Worm (Caenorhabditis elegans) whole organism, young adult: ENCODE measurements around the gene T10D4.6.
A peak's percentile ranks its signal among the peaks of the same experiment; 100 is the strongest.

Experiments
- B0336.3 ChIP-seq: fragments of 200-800 bp; sonication (Bioruptor generic); IDR thresholded peaks from 2 replicates; pipeline ENCODE4 v1.3.6; 2022; ENCODE audit warnings: missing genetic modification characterization, missing compliant biosample characterization
- D2030.7 ChIP-seq: fragments of 200-800 bp; sonication (Bioruptor generic); IDR thresholded peaks from 2 replicates; pipeline ENCODE4 v1.3.6; 2022; ENCODE audit warnings: missing genetic modification reagents, missing genetic modification characterization, missing compliant biosample characterization
- F22D6.2 ChIP-seq: sonication (generic microtip); optimal IDR thresholded peaks from 2 replicates; lab custom pipeline; 2016; ENCODE audit warnings: mild to moderate bottlenecking, missing genetic modification characterization, missing compliant biosample characterization
- F23B12.7 ChIP-seq: sonication (generic microtip); optimal IDR thresholded peaks from 2 replicates; lab custom pipeline; 2017; ENCODE audit warnings: missing genetic modification characterization, mild to moderate bottlenecking, missing compliant biosample characterization, antibody characterized with exemption, moderate library complexity; ENCODE audit not compliant: insufficient read depth
- F33H1.4 ChIP-seq: fragments of 200-800 bp; sonication (Bioruptor generic); IDR thresholded peaks from 2 replicates; pipeline ENCODE4 v1.3.6; 2022; ENCODE audit warnings: missing genetic modification reagents, missing genetic modification characterization, missing compliant biosample characterization
- F52B5.7 ChIP-seq: sonication (generic microtip); optimal IDR thresholded peaks from 2 replicates; lab custom pipeline; 2016; ENCODE audit warnings: mild to moderate bottlenecking, missing genetic modification characterization, missing compliant biosample characterization
- F57C9.4 ChIP-seq: sonication (generic microtip); optimal IDR thresholded peaks from 2 replicates; lab custom pipeline; 2017; ENCODE audit warnings: mild to moderate bottlenecking, missing genetic modification characterization, missing compliant biosample characterization
- ZK185.1 ChIP-seq: sonication (generic microtip); optimal IDR thresholded peaks from 2 replicates; lab custom pipeline; 2016; ENCODE audit warnings: mild to moderate bottlenecking, missing genetic modification characterization, missing compliant biosample characterization; ENCODE audit not compliant: poor library complexity, severe bottlenecking
- ama-1 ChIP-seq, 3 experiments: fragments of 150-350 bp in 1 of 3; sonication (generic microtip) in 2 of 3; optimal IDR thresholded peaks; 2 replicates each; lab custom pipeline; 2014 to 2018; ENCODE audit warnings: missing biosample characterization in 2 of 3, missing genetic modification characterization in 2 of 3, missing genetic modification reagents in 2 of 3
- aptf-2 ChIP-seq: fragments of 200-800 bp; sonication (Bioruptor generic); conservative IDR thresholded peaks from 2 replicates; pipeline ENCODE4 v1.3.6; 2022; ENCODE audit warnings: missing genetic modification reagents, missing genetic modification characterization, missing compliant biosample characterization
- aptf-3 ChIP-seq: fragments of 200-800 bp; sonication (Bioruptor generic); IDR thresholded peaks from 2 replicates; pipeline ENCODE4 v1.3.6; 2022; ENCODE audit warnings: missing genetic modification characterization, missing compliant biosample characterization
- atf-7 ChIP-seq: sonication (generic microtip); optimal IDR thresholded peaks from 2 replicates; lab custom pipeline; 2017; ENCODE audit warnings: mild to moderate bottlenecking, missing genetic modification characterization, missing compliant biosample characterization
- athp-1 ChIP-seq: sonication (generic microtip); optimal IDR thresholded peaks from 2 replicates; lab custom pipeline; 2017; ENCODE audit warnings: mild to moderate bottlenecking, missing genetic modification characterization, missing compliant biosample characterization
- attf-5 ChIP-seq: fragments of 200-800 bp; sonication (Bioruptor generic); optimal IDR thresholded peaks from 2 replicates; lab custom pipeline; 2018; ENCODE audit warnings: mild to moderate bottlenecking, missing genetic modification characterization, missing compliant biosample characterization
- cebp-1 ChIP-seq, 2 experiments: fragments of 200-800 bp in 1 of 2; sonication (Bioruptor generic) in 1 of 2; sonication (generic microtip) in 1 of 2; IDR thresholded peaks in 1 of 2; optimal IDR thresholded peaks in 1 of 2; 2 replicates each; pipeline versions ENCODE4 v1.3.6 to Lab custom; 2017 to 2022; ENCODE audit warnings: missing compliant biosample characterization in 2 of 2, missing genetic modification characterization in 2 of 2, mild to moderate bottlenecking in 1 of 2, missing genetic modification reagents in 1 of 2, moderate library complexity in 1 of 2
- cebp-2 ChIP-seq: fragments of 200-800 bp; sonication (Bioruptor generic); IDR thresholded peaks from 2 replicates; pipeline ENCODE4 v1.3.6; 2022; ENCODE audit warnings: missing genetic modification characterization, missing compliant biosample characterization
- ceh-58 ChIP-seq: fragments of 200-800 bp; sonication (Bioruptor generic); IDR thresholded peaks from 2 replicates; pipeline ENCODE4 v1.3.6; 2022; ENCODE audit warnings: missing genetic modification characterization, missing compliant biosample characterization
- ceh-79 ChIP-seq: sonication (generic microtip); optimal IDR thresholded peaks from 2 replicates; lab custom pipeline; 2017; ENCODE audit warnings: mild to moderate bottlenecking, missing genetic modification characterization, missing compliant biosample characterization
- dpl-1 ChIP-seq: fragments of 150-350 bp; optimal IDR thresholded peaks from 2 replicates; lab custom pipeline; 2014; ENCODE audit warnings: missing biosample characterization, missing genetic modification reagents, missing genetic modification characterization
- ets-4 ChIP-seq: fragments of 200-800 bp; sonication (Bioruptor generic); optimal IDR thresholded peaks from 2 replicates; lab custom pipeline; 2018; ENCODE audit warnings: mild to moderate bottlenecking, missing genetic modification characterization, missing compliant biosample characterization
- him-1 ChIP-seq: sonication (generic microtip); optimal IDR thresholded peaks from 2 replicates; lab custom pipeline; 2016; ENCODE audit warnings: missing genotype, missing genetic modification reagents, missing genetic modification characterization, missing compliant biosample characterization
- hmg-1.2 ChIP-seq: fragments of 200-800 bp; sonication (Bioruptor generic); IDR thresholded peaks from 2 replicates; pipeline ENCODE4 v1.3.6; 2022; ENCODE audit warnings: missing genetic modification reagents, missing genetic modification characterization, missing compliant biosample characterization
- lag-1 ChIP-seq: fragments of 200-800 bp; sonication (Bioruptor generic); IDR thresholded peaks from 2 replicates; pipeline ENCODE4 v1.3.6; 2022; ENCODE audit warnings: missing genetic modification reagents, missing genetic modification characterization, missing compliant biosample characterization
- madf-3 ChIP-seq: fragments of 200-800 bp; sonication (Bioruptor generic); IDR thresholded peaks from 2 replicates; pipeline ENCODE4 v1.3.6; 2022; ENCODE audit warnings: missing genetic modification reagents, missing genetic modification characterization, missing compliant biosample characterization
- madf-6 ChIP-seq: fragments of 200-800 bp; sonication (Bioruptor generic); IDR thresholded peaks from 2 replicates; pipeline ENCODE4 v1.3.6; 2022; ENCODE audit warnings: missing genetic modification reagents, missing genetic modification characterization, missing compliant biosample characterization
- mcd-1 ChIP-seq: fragments of 200-800 bp; sonication (Bioruptor generic); IDR thresholded peaks from 2 replicates; pipeline ENCODE4 v1.3.6; 2022; ENCODE audit warnings: missing genetic modification reagents, missing genetic modification characterization, missing compliant biosample characterization
- nfya-2 ChIP-seq: fragments of 200-800 bp; sonication (Bioruptor generic); IDR thresholded peaks from 2 replicates; pipeline ENCODE4 v1.3.6; 2022; ENCODE audit warnings: missing genetic modification reagents, missing genetic modification characterization, missing compliant biosample characterization
- nhr-120 ChIP-seq: fragments of 200-800 bp; sonication (Bioruptor generic); IDR thresholded peaks from 2 replicates; pipeline ENCODE4 v1.3.6; 2022; ENCODE audit warnings: missing genetic modification characterization, missing compliant biosample characterization
- nhr-179 ChIP-seq: sonication (generic microtip); optimal IDR thresholded peaks from 2 replicates; lab custom pipeline; 2016; ENCODE audit warnings: mild to moderate bottlenecking, missing genetic modification characterization, missing compliant biosample characterization
- rpc-1 ChIP-seq, 2 experiments: fragments of 150-350 bp in 1 of 2; sonication (generic microtip) in 1 of 2; optimal IDR thresholded peaks; 2 replicates each; lab custom pipeline; 2014 to 2018; ENCODE audit warnings: missing biosample characterization in 1 of 2, missing genetic modification characterization in 1 of 2, missing genetic modification reagents in 1 of 2, missing genotype in 1 of 2
- somi-1 ChIP-seq: fragments of 200-800 bp; sonication (Bioruptor generic); optimal IDR thresholded peaks from 2 replicates; lab custom pipeline; 2018; ENCODE audit warnings: mild to moderate bottlenecking, missing genetic modification characterization, missing compliant biosample characterization
- tbp1 ChIP-seq: fragments of 200-800 bp; sonication (Bioruptor generic); optimal IDR thresholded peaks from 2 replicates; lab custom pipeline; 2018; ENCODE audit warnings: mild to moderate bottlenecking, missing genetic modification characterization, missing compliant biosample characterization
- tlf-1 ChIP-seq: fragments of 200-800 bp; sonication (Bioruptor generic); optimal IDR thresholded peaks from 2 replicates; lab custom pipeline; 2018; ENCODE audit warnings: mild to moderate bottlenecking, missing genetic modification characterization, missing compliant biosample characterization
- unc-62 ChIP-seq: fragments of 150-350 bp; optimal IDR thresholded peaks from 2 replicates; lab custom pipeline; 2014; ENCODE audit warnings: missing biosample characterization, missing genetic modification reagents, missing genetic modification characterization
- zfh-2 ChIP-seq: fragments of 200-800 bp; sonication (Bioruptor generic); conservative IDR thresholded peaks from 2 replicates; pipeline ENCODE4 v1.3.6; 2022; ENCODE audit warnings: missing genetic modification reagents, missing genetic modification characterization, missing compliant biosample characterization
- ztf-25 ChIP-seq: fragments of 200-800 bp; sonication (Bioruptor generic); IDR thresholded peaks from 2 replicates; pipeline ENCODE4 v1.3.6; 2022; ENCODE audit warnings: missing genetic modification reagents, missing genetic modification characterization, missing compliant biosample characterization
- ztf-28 ChIP-seq: fragments of 200-800 bp; sonication (Bioruptor generic); IDR thresholded peaks from 2 replicates; pipeline ENCODE4 v1.3.6; 2022; ENCODE audit warnings: missing genetic modification reagents, missing genetic modification characterization, missing compliant biosample characterization
- ztf-3 ChIP-seq: fragments of 200-800 bp; sonication (Bioruptor generic); optimal IDR thresholded peaks from 2 replicates; lab custom pipeline; 2018; ENCODE audit warnings: mild to moderate bottlenecking, missing genetic modification characterization, missing compliant biosample characterization

Gene T10D4.6

ce11 chrII:3078496-3078895 is 40.6 kb upstream of the T10D4.6 start, which contains the start of gene copb-1:
TSS of gene copb-1 (plus strand) at chrII:3078796.
- no peak for TF ChIP-seq madf-6 (GFP tag; lab: Robert Waterston, UW)
- no peak for TF ChIP-seq F57C9.4
- TF ChIP-seq nfya-2 (GFP tag; lab: Robert Waterston, UW), result no peak
- TF ChIP-seq unc-62 (GFP tag; lab: Kevin White, UChicago), result no peak

ce11 chrII:3087134-3087533 is 32.0 kb upstream of the T10D4.6 start:
- TF ChIP-seq F33H1.4 (GFP tag; lab: Robert Waterston, UW) (no peak), zfh-2 (GFP tag; lab: Robert Waterston, UW) (peak; percentile 67)

- TF ChIP-seq ztf-3 (no peak), ets-4 (GFP tag; lab: Kevin White, UChicago) (no peak), somi-1 (GFP tag; lab: Kevin White, UChicago) (no peak), atf-7 (tag; lab: Kevin White, UChicago) (no peak), him-1 (tag; lab: Kevin White, UChicago) (no peak)
These were observed 27.9 kb upstream of the T10D4.6 start, which contains the start of gene srg-21 for ce11 chrII:3091268-3091667. TSS of gene srg-21 (minus strand) at chrII:3091368.

ce11 chrII:3093352-3093751 is 25.8 kb upstream of the T10D4.6 start, which contains the start of gene srg-22:
TSS of gene srg-22 (minus strand) at chrII:3093452.
- TF ChIP-seq F23B12.7 (tag; lab: Kevin White, UChicago) (no peak), cebp-1 (GFP tag; IDR thresholded peaks at IDR 0.05; lab: Robert Waterston, UW) (no peak), cebp-1 (tag; optimal IDR thresholded peaks at IDR 0.05; lab: Kevin White, UChicago) (no peak), ceh-58 (no peak), ama-1 (optimal IDR thresholded peaks at IDR 0.05; lab: Kevin White, UChicago) (no peak), ama-1 (GFP tag; optimal IDR thresholded peaks at IDR 0.05; lab: Kevin White, UChicago) (no peak), athp-1 (no peak), aptf-3 (GFP tag; lab: Robert Waterston, UW) (no peak), lag-1 (GFP tag; lab: Robert Waterston, UW) (no peak), nhr-120 (GFP tag; lab: Robert Waterston, UW) (no peak), aptf-2 (GFP tag; lab: Robert Waterston, UW) (no peak), ztf-28 (no peak), hmg-1.2 (GFP tag; lab: Robert Waterston, UW) (no peak), ceh-79 (tag; lab: Kevin White, UChicago) (no peak), ztf-25 (GFP tag; lab: Robert Waterston, UW) (no peak), F52B5.7 (tag; lab: Kevin White, UChicago) (no peak), atf-7 (tag; lab: Kevin White, UChicago) (no peak), D2030.7 (GFP tag; lab: Robert Waterston, UW) (no peak)

ce11 chrII:3096060-3096459 is 23.1 kb upstream of the T10D4.6 start, which contains the start of gene srg-23:
TSS of gene srg-23 (minus strand) at chrII:3096160.
- TF ChIP-seq ZK185.1 (tag; lab: Kevin White, UChicago), result no peak
- TF ChIP-seq rpc-1 (optimal IDR thresholded peaks at IDR 0.05; lab: Kevin White, UChicago), result no peak
- TF ChIP-seq rpc-1 (tag; optimal IDR thresholded peaks at IDR 0.05; lab: Kevin White, UChicago), result no peak
- TF ChIP-seq nhr-179 (tag; lab: Kevin White, UChicago), result no peak
- no peak for TF ChIP-seq tlf-1 (GFP tag; lab: Kevin White, UChicago)
- no peak for TF ChIP-seq tbp1
- TF ChIP-seq aptf-2 (GFP tag; lab: Robert Waterston, UW), result no peak
- TF ChIP-seq dpl-1 (GFP tag; lab: Kevin White, UChicago), result no peak
- no peak for TF ChIP-seq ceh-58
- no peak for TF ChIP-seq F22D6.2 (tag; lab: Kevin White, UChicago)
- TF ChIP-seq ztf-25 (GFP tag; lab: Robert Waterston, UW), result no peak
- TF ChIP-seq mcd-1, result no peak
- no peak for TF ChIP-seq B0336.3
- TF ChIP-seq cebp-2, result no peak
- TF ChIP-seq madf-3 (GFP tag; lab: Robert Waterston, UW), result no peak
- TF ChIP-seq attf-5 (GFP tag; lab: Kevin White, UChicago), result no peak
